Worm (Caenorhabditis elegans) whole organism, L1 larva: ENCODE results near the gene B0024.3.

Source experiments
- C16A3.4 ChIP-seq: fragments of 150-350 bp; optimal IDR thresholded peaks from 2 replicates; lab custom pipeline; 2014; ENCODE audit warnings: missing biosample characterization, missing genetic modification characterization
- blmp-1 ChIP-seq: fragments of 150-350 bp; optimal IDR thresholded peaks from 2 replicates; lab custom pipeline; 2014; ENCODE audit warnings: missing biosample characterization, missing genetic modification characterization
- ceh-8 ChIP-seq: fragments of 200-800 bp; sonication (Bioruptor generic); optimal IDR thresholded peaks from 2 replicates; lab custom pipeline; 2018; ENCODE audit warnings: mild to moderate bottlenecking, missing genetic modification characterization, moderate library complexity, missing compliant biosample characterization
- ceh-82 ChIP-seq, 3 experiments: fragments of 150-350 bp in 1 of 3; sonication (generic microtip) in 2 of 3; optimal IDR thresholded peaks; 2 replicates each; lab custom pipeline; 2014 to 2017; ENCODE audit warnings: missing biosample characterization in 3 of 3, missing genetic modification characterization in 3 of 3
- ceh-88 ChIP-seq: fragments of 200-800 bp; sonication (Bioruptor generic); IDR thresholded peaks from 2 replicates; pipeline ENCODE4 v1.3.6; 2022; ENCODE audit warnings: missing genetic modification characterization, missing compliant biosample characterization
- ceh-90 ChIP-seq: sonication (generic microtip); optimal IDR thresholded peaks from 2 replicates; lab custom pipeline; 2016; ENCODE audit warnings: missing genetic modification characterization, missing compliant biosample characterization
- ces-1 ChIP-seq: fragments of 150-350 bp; optimal IDR thresholded peaks from 2 replicates; lab custom pipeline; 2014; ENCODE audit warnings: missing biosample characterization, missing genetic modification reagents, missing genetic modification characterization
- dsc-1 ChIP-seq: sonication (generic microtip); optimal IDR thresholded peaks from 2 replicates; lab custom pipeline; 2016; ENCODE audit warnings: mild to moderate bottlenecking, missing genetic modification characterization, missing compliant biosample characterization
- efl-1 ChIP-seq, 4 experiments: fragments of 150-350 bp; optimal IDR thresholded peaks in 3 of 4; peaks in 1 of 4; 1 replicate in 1 of 4; 2 replicates in 3 of 4; lab custom pipeline; 2014; ENCODE audit warnings: missing biosample characterization in 2 of 4, missing genetic modification characterization in 2 of 4, missing genetic modification reagents in 2 of 4
- egl-27 ChIP-seq, 2 experiments: fragments of 150-350 bp in 1 of 2; sonication (generic microtip); optimal IDR thresholded peaks; 3 replicates each; lab custom pipeline; 2017 to 2018; ENCODE audit warnings: missing biosample characterization in 2 of 2, missing genetic modification characterization in 2 of 2, missing genetic modification reagents in 2 of 2
- elt-2 ChIP-seq: sonication (generic microtip); optimal IDR thresholded peaks from 2 replicates; lab custom pipeline; 2016; ENCODE audit warnings: missing genetic modification characterization, mild to moderate bottlenecking, inconsistent platforms, missing compliant biosample characterization, missing genetic modification reagents
- elt-3 ChIP-seq, 6 experiments: fragments of 150-350 bp in 1 of 6; sonication (generic microtip); optimal IDR thresholded peaks; 2 replicates each; lab custom pipeline; 2017 to 2018; ENCODE audit warnings: missing biosample characterization in 6 of 6, missing genetic modification characterization in 6 of 6, inconsistent platforms in 1 of 6
- ets-5 ChIP-seq: fragments of 200-800 bp; sonication (Bioruptor generic); IDR thresholded peaks from 2 replicates; pipeline ENCODE4 v1.3.6; 2022; ENCODE audit warnings: missing genetic modification characterization, missing compliant biosample characterization
- fkh-4 ChIP-seq: sonication (generic microtip); optimal IDR thresholded peaks from 2 replicates; lab custom pipeline; 2016; ENCODE audit warnings: missing compliant biosample characterization, missing genetic modification characterization, borderline replicate concordance
- fkh-8 ChIP-seq: sonication (generic microtip); optimal IDR thresholded peaks from 2 replicates; lab custom pipeline; 2016; ENCODE audit warnings: mild to moderate bottlenecking, missing genetic modification characterization, missing compliant biosample characterization
- grh-1 ChIP-seq: fragments of 200-800 bp; sonication (Bioruptor generic); IDR thresholded peaks from 2 replicates; pipeline ENCODE4 v1.3.6; 2022; ENCODE audit warnings: missing genetic modification reagents, missing genetic modification characterization, missing compliant biosample characterization
- isw-1 ChIP-seq: fragments of 200-800 bp; sonication (Bioruptor generic); IDR thresholded peaks from 2 replicates; pipeline ENCODE4 v1.3.6; 2022; ENCODE audit warnings: missing genetic modification characterization, missing compliant biosample characterization
- jun-1 ChIP-seq: fragments of 150-350 bp; optimal IDR thresholded peaks from 2 replicates; lab custom pipeline; 2014; ENCODE audit warnings: missing biosample characterization, missing genetic modification reagents, missing genetic modification characterization
- lin-13 ChIP-seq: fragments of 150-350 bp; optimal IDR thresholded peaks from 2 replicates; lab custom pipeline; 2014; ENCODE audit warnings: missing biosample characterization, missing genetic modification reagents, missing genetic modification characterization
- lin-14 ChIP-seq: fragments of 200-800 bp; sonication (Bioruptor generic); optimal IDR thresholded peaks from 2 replicates; lab custom pipeline; 2018; ENCODE audit warnings: mild to moderate bottlenecking, missing genetic modification characterization, moderate library complexity, missing compliant biosample characterization
- lin-15B ChIP-seq: fragments of 150-350 bp; sonication (generic microtip); optimal IDR thresholded peaks from 3 replicates; lab custom pipeline; 2014; ENCODE audit warnings: missing biosample characterization, missing genetic modification characterization
- lin-35 ChIP-seq, 2 experiments: fragments of 150-350 bp; optimal IDR thresholded peaks; 2 replicates each; lab custom pipeline; 2014; ENCODE audit warnings: missing biosample characterization in 2 of 2, missing genetic modification characterization in 2 of 2, missing genetic modification reagents in 2 of 2
- lir-3 ChIP-seq: sonication (generic microtip); optimal IDR thresholded peaks from 2 replicates; lab custom pipeline; 2016; ENCODE audit warnings: mild to moderate bottlenecking, missing genetic modification characterization, moderate library complexity, missing compliant biosample characterization; ENCODE audit not compliant: poor library complexity
- nhr-20 ChIP-seq: sonication (generic microtip); optimal IDR thresholded peaks from 2 replicates; lab custom pipeline; 2016; ENCODE audit warnings: mild to moderate bottlenecking, missing genetic modification characterization, missing compliant biosample characterization
- nhr-237 ChIP-seq: fragments of 150-350 bp; optimal IDR thresholded peaks from 2 replicates; lab custom pipeline; 2014; ENCODE audit warnings: missing biosample characterization, missing genetic modification characterization
- nhr-85 ChIP-seq: sonication (generic microtip); peaks from one replicate; lab custom pipeline; 2016; ENCODE audit warnings: missing genetic modification characterization, inconsistent platforms, missing compliant biosample characterization
- tbx-2 ChIP-seq: sonication (generic microtip); optimal IDR thresholded peaks from 2 replicates; lab custom pipeline; 2016; ENCODE audit warnings: missing genetic modification characterization, missing compliant biosample characterization
- tlp-1 ChIP-seq: fragments of 150-350 bp; optimal IDR thresholded peaks from 2 replicates; lab custom pipeline; 2014; ENCODE audit warnings: missing biosample characterization, missing genetic modification characterization
- unc-130 ChIP-seq: fragments of 150-350 bp; optimal IDR thresholded peaks from 2 replicates; lab custom pipeline; 2017; ENCODE audit warnings: missing biosample characterization, missing genetic modification characterization, inconsistent platforms
- unc-30 ChIP-seq: sonication (generic microtip); optimal IDR thresholded peaks from 2 replicates; lab custom pipeline; 2017; ENCODE audit warnings: missing biosample characterization, missing genetic modification characterization
- xbp-1 ChIP-seq: sonication (generic microtip); optimal IDR thresholded peaks from 2 replicates; lab custom pipeline; 2016; ENCODE audit warnings: missing genetic modification characterization, missing compliant biosample characterization

B0024.3 gene

DNA sequence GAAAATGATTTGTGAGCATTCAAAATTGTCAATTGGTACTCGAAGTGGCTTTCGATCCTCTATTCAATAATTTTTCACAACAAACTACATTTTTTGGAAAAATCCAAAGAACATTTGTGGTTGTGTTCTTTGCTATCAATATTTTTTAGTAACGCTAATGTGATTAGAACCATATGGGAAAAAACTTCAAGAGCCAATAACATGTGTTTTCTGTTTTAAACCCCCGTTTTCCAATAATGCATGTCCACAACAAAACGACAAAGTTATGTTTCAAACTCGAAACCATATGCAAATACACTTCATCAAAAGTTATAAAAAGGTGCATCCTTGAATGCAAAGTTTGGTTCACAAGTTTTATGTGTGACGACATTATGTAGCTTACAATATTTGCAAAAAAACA is 1.5 kb upstream of the B0024.3 start:
- TF ChIP-seq nhr-20 (tag; lab: Kevin White, UChicago) = no peak
- peak; percentile 92 for TF ChIP-seq fkh-4
- no peak for TF ChIP-seq lir-3 (tag; lab: Kevin White, UChicago)
- TF ChIP-seq nhr-85 (tag; lab: Kevin White, UChicago) = no peak
- TF ChIP-seq ceh-8 = no peak
- no peak for TF ChIP-seq ceh-88 (GFP tag; lab: Robert Waterston, UW)
- TF ChIP-seq dsc-1 (tag; lab: Kevin White, UChicago) = peak; percentile 97
- no peak for TF ChIP-seq tlp-1 (tag; lab: Kevin White, UChicago)
- no peak for TF ChIP-seq unc-130 (tag; lab: Kevin White, UChicago)
- no peak for TF ChIP-seq efl-1 (optimal IDR thresholded peaks at IDR 0.05; lab: Kevin White, UChicago)
- TF ChIP-seq efl-1 (GFP tag; optimal IDR thresholded peaks at IDR 0.05 in 1 of 2; lab: Kevin White, UChicago) = peak in 1 of 2 experiments; percentile 44
- no peak for TF ChIP-seq tbx-2
- no peak for TF ChIP-seq lin-35 (GFP tag; optimal IDR thresholded peaks at IDR 0.05; lab: Kevin White, UChicago)
- no peak for TF ChIP-seq elt-3 (tag; optimal IDR thresholded peaks at IDR 0.05; lab: Kevin White, UChicago)
- TF ChIP-seq lin-15B (tag; lab: Kevin White, UChicago) = no peak
- TF ChIP-seq C16A3.4 (tag; lab: Kevin White, UChicago) = no peak

DNA sequence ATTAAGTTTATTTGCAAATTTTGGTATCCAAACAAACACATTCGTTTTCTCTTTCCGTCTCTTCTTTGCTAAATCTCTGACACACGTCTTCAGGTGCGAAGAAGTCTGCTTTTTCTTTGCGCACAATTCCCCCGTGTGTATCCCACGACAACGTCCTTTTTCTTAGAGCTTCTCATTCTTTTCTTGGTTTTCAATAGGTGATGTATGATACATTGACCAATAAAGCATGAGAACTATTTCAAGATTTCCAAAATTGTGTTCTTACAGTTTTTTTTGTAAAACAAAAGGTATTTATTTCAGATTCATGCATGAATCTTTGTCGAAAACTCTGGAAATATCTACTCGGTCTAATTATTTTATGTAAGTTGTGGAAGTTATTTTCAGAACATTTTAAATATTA is 2.4 kb downstream of the B0024.3 start, which contains the start of gene B0024.15:
TSS of gene B0024.15 (plus strand) at position 301 of the 400 bp plus-strand sequence.
- TF ChIP-seq nhr-237 (tag; lab: Kevin White, UChicago) (no peak), fkh-8 (tag; lab: Kevin White, UChicago) (peak; percentile 35)

DNA sequence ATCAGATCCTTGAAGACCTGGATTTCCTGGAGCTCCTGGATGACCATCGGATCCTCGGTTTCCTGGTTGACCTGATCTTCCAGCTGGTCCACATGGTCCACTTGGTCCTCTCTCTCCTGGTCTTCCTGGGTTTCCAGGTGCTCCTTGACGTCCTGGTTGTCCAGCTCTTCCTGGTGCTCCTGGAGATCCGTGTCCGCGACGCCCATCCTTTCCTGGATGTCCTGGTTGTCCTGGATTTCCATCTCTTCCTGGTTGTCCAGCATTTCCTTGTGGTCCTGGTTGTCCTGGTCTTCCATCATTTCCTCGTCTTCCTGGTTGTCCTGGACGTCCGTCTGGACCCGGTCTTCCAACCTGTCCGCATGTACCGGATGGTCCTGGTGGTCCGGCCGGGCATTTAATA is 4.5 kb downstream of the B0024.3 start:
- TF ChIP-seq efl-1 (optimal IDR thresholded peaks at IDR 0.05; lab: Kevin White, UChicago) (no peak), efl-1 (GFP tag; optimal IDR thresholded peaks at IDR 0.05 in 1 of 2; lab: Kevin White, UChicago) (peak in 1 of 2 experiments; percentile 68), ets-5 (no peak), jun-1 (tag; lab: Kevin White, UChicago) (no peak)
- TF ChIP-seq, all 84 proteins: peak for 1

DNA sequence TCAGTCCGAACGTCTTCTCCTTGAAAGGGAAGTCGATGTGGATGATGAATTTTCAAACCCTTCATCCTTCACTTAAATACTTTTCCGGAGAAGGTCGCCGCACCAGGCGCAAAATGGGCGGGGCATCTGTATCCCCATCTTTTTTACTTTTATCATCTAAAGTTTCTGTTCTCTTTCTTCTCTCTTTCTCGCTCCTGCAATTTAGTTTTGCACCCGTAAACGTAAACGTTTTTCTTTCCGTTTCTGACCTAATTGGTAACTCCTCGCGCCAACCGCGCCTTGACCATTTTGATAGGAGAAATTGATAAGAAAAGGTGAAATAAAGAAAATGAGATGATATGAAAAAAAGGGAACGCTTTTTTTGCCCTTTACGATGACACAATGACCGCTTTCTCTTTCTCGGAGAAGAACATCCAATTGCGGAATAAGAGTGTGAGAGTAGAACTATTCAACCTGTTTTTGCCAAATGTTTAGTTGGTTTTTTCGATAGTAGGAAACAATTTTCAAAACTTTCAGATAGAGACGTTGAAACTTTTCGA is 5.5 kb downstream of the B0024.3 start, which contains the start of gene col-149:
TSS of gene col-149 (minus strand) at position 51 of the 539 bp plus-strand sequence.
- TF ChIP-seq lin-14 (GFP tag; lab: Kevin White, UChicago) (peak; percentile 20), blmp-1 (tag; lab: Kevin White, UChicago) (peak; percentile 99), lin-13 (GFP tag; lab: Kevin White, UChicago) (no peak), elt-3 (tag; optimal IDR thresholded peaks at IDR 0.05; lab: Kevin White, UChicago) (peak in 2 of 6 experiments; percentile 15 to 59)

DNA sequence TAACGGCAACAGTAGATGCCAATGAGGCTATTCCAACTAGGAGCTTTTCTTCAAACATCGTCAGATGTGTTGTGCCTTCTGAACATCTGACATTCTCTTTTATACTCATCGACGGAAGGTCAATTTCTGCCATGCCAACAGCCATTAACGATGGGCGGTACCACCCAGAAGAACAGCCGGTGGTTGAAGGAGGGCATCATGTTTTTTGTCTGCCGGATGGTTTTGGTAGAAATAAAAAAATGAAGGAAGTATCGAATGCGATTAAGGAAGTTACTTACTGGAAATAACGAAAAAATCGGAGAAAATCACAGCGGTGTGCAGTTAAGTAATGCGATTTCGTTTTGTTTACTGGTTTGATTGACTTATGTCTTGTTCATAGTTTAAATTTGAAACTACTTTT is 7.2 kb downstream of the B0024.3 start, which contains the start of gene col-150:
TSS of gene col-150 (minus strand) at position 101 of the 400 bp plus-strand sequence.
- TF ChIP-seq nhr-85 (tag; lab: Kevin White, UChicago) (peak; percentile 29), lin-13 (GFP tag; lab: Kevin White, UChicago) (no peak), efl-1 (optimal IDR thresholded peaks at IDR 0.05; lab: Kevin White, UChicago) (no peak), efl-1 (GFP tag; optimal IDR thresholded peaks at IDR 0.05 in 1 of 2; lab: Kevin White, UChicago) (no peak)

DNA sequence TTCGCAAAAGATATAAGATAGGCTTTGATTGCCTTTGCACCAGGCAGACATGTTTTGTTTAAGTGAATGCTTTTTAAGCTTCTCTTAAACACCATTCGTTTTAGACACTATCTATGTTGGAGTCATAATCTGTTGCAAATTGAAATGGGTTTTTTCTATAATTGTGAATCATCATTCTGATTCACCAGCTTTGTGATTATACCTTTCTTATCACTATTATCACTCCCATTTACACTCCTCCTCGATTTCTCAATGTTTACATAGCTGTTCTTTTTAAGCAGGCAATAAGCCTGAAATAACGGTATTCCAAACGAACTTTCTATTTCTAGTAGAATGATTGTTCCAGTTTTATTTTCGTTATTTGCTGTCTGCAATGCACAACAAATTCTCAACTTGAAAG is 9.7 kb downstream of the B0024.3 start, which contains the start of gene B0024.4:
TSS of gene B0024.4 (plus strand) at position 301 of the 400 bp plus-strand sequence.
- TF ChIP-seq nhr-85 (tag; lab: Kevin White, UChicago) (no peak), egl-27 (tag; optimal IDR thresholded peaks at IDR 0.05; lab: Kevin White, UChicago) (no peak), isw-1 (no peak), lin-35 (GFP tag; optimal IDR thresholded peaks at IDR 0.05; lab: Kevin White, UChicago) (no peak), unc-30 (tag; lab: Kevin White, UChicago) (no peak), elt-2 (tag; lab: Kevin White, UChicago) (no peak), ces-1 (GFP tag; lab: Kevin White, UChicago) (no peak), ceh-82 (tag; optimal IDR thresholded peaks at IDR 0.05; lab: Kevin White, UChicago) (no peak), xbp-1 (tag; lab: Kevin White, UChicago) (no peak), unc-130 (tag; lab: Kevin White, UChicago) (no peak), grh-1 (no peak), nhr-237 (tag; lab: Kevin White, UChicago) (no peak), ceh-90 (tag; lab: Kevin White, UChicago) (no peak), lin-14 (GFP tag; lab: Kevin White, UChicago) (no peak)
